Worm (Caenorhabditis elegans) whole organism, dauer: ENCODE data around the gene rab-3.

Experiments
- unc-62 ChIP-seq: sonication (generic microtip); optimal IDR thresholded peaks from 2 replicates; lab custom pipeline; 2017; ENCODE audit warnings: missing biosample characterization, missing genetic modification reagents, missing genetic modification characterization

The rab-3 gene

ce11 chrII:5698254-5698653 is 29.4 kb downstream of the rab-3 start:
- TF ChIP-seq unc-62 (GFP tag; lab: Kevin White, UChicago): no peak

ce11 chrII:5697338-5697737 is 30.3 kb downstream of the rab-3 start:
- TF ChIP-seq unc-62 (GFP tag; lab: Kevin White, UChicago): no peak

- no peak for TF ChIP-seq unc-62 (GFP tag; lab: Kevin White, UChicago)
Observed at ce11 chrII:5696218-5696617, 31.4 kb downstream of the rab-3 start.

- TF ChIP-seq unc-62 (GFP tag; lab: Kevin White, UChicago): no peak
Observed at ce11 chrII:5694798-5695197, 32.9 kb downstream of the rab-3 start, which contains the start of gene C25H3.14. TSS of gene C25H3.14 (plus strand) at chrII:5695098.

ce11 chrII:5693893-5694292 is 33.8 kb downstream of the rab-3 start, which contains the start of gene C25H3.3:
TSS of gene C25H3.3 (plus strand) at chrII:5694193.
- no peak for TF ChIP-seq unc-62 (GFP tag; lab: Kevin White, UChicago)

- no peak for TF ChIP-seq unc-62 (GFP tag; lab: Kevin White, UChicago)
Observed at ce11 chrII:5691216-5691771, 36.4 kb downstream of the rab-3 start, which contains the start of the genes ndub-5 and eif-2D. TSS of gene ndub-5 (minus strand) at chrII:5691353. TSS of gene eif-2D (plus strand) at chrII:5691721.

- no peak for TF ChIP-seq unc-62 (GFP tag; lab: Kevin White, UChicago)
Observed at ce11 chrII:5688959-5689358, 38.7 kb downstream of the rab-3 start, which contains the start of gene C25H3.11. TSS of gene C25H3.11 (minus strand) at chrII:5689040.

- TF ChIP-seq unc-62 (GFP tag; lab: Kevin White, UChicago): no peak
Observed at ce11 chrII:5680703-5681102, 47.0 kb downstream of the rab-3 start, which contains the start of gene flp-27. TSS of gene flp-27 (plus strand) at chrII:5681003.
